Worm (Caenorhabditis elegans) whole organism, L4/young adult: ENCODE data around the gene C30H6.8.

Experiments
- W03F9.2 ChIP-seq: fragments of 150-350 bp; optimal IDR thresholded peaks from 2 replicates; lab custom pipeline; 2014; ENCODE audit warnings: missing biosample characterization, missing genetic modification characterization
- dao-5 ChIP-seq: sonication (generic microtip); optimal IDR thresholded peaks from 2 replicates; lab custom pipeline; 2016; ENCODE audit warnings: missing genotype, missing genetic modification characterization, moderate library complexity, missing compliant biosample characterization
- him-1 ChIP-seq: sonication (generic microtip); optimal IDR thresholded peaks from 2 replicates; lab custom pipeline; 2016; ENCODE audit warnings: missing genotype, missing genetic modification reagents, missing genetic modification characterization, missing compliant biosample characterization

DNA sequence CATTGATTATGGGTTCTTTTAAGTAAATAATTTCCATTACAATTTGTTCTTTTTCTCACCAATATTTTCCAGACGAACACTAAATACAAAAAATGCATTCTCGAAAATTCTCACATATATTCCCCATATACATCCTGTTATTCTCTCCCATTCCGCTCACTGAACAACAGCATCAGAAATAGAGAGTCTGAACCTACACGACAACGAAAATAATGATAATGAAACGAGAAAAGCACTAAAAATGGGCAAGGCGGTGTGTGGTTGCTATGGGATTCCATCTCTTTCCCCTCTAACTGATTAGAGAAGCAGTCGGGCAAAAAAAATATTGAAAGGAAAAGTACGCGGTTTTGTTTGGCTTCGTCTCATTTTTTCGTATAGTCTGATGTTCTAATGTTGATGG, 917 bp downstream of the C30H6.8 start, which contains the start of gene C30H6.12:
- TF ChIP-seq him-1 (tag; lab: Kevin White, UChicago) (no peak), dao-5 (tag; lab: Kevin White, UChicago) (no peak), W03F9.2 (tag; lab: Kevin White, UChicago) (no peak)
